Worm (Caenorhabditis elegans): ENCODE data around the gene bcat-1.

ce11 chrX:12928753-12929152, 51.5 kb downstream of the bcat-1 start:
- TF ChIP-seq pha-4 (tag; optimal IDR thresholded peaks at IDR 0.05) = no peak
- no peak for TF ChIP-seq egl-27 (tag; optimal IDR thresholded peaks at IDR 0.05)
- no peak for TF ChIP-seq nhr-11 (tag; optimal IDR thresholded peaks at IDR 0.05)
- no peak for TF ChIP-seq R02D3.7 (tag; optimal IDR thresholded peaks at IDR 0.05)
- peak; percentile 68 for TF ChIP-seq pqm-1 (tag; optimal IDR thresholded peaks at IDR 0.05)
- no peak for TF ChIP-seq lin-39 (tag; optimal IDR thresholded peaks at IDR 0.05)
- TF ChIP-seq aly-2 (tag; optimal IDR thresholded peaks at IDR 0.05) = no peak
- TF ChIP-seq skn-1 (tag; optimal IDR thresholded peaks at IDR 0.05) = no peak
- TF ChIP-seq fkh-2 (tag; optimal IDR thresholded peaks at IDR 0.05) = no peak
- no peak for TF ChIP-seq nhr-67 (tag; optimal IDR thresholded peaks at IDR 0.05)
- TF ChIP-seq ztf-11 (tag; optimal IDR thresholded peaks at IDR 0.05) = no peak
- TF ChIP-seq ama-1 (optimal IDR thresholded peaks at IDR 0.05) = no peak
